Fruit fly (Drosophila melanogaster) whole organism, wandering third instar larva: ENCODE data around the gene CG7600.

Experiments used
- CG32264 ChIP-seq: fragments of 200-800 bp; sonication (Bioruptor generic); optimal IDR thresholded peaks from 2 replicates; lab custom pipeline; 2016; ENCODE audit warnings: missing biosample characterization, missing genetic modification characterization
- CG9705 ChIP-seq: fragments of 200-800 bp; sonication (Bioruptor generic); optimal IDR thresholded peaks from 2 replicates; lab custom pipeline; 2018; ENCODE audit warnings: missing biosample characterization, mild to moderate bottlenecking, missing genetic modification characterization
- CrebA ChIP-seq: fragments of 200-800 bp; sonication (Bioruptor generic); optimal IDR thresholded peaks from 2 replicates; lab custom pipeline; 2016; ENCODE audit warnings: missing biosample characterization, mild to moderate bottlenecking, missing genetic modification characterization, borderline replicate concordance
- Dfd ChIP-seq: fragments of >200 bp; optimal IDR thresholded peaks from 2 replicates; lab custom pipeline; 2017; ENCODE audit warnings: missing biosample characterization, missing genetic modification characterization
- Dif ChIP-seq: fragments of 200-275, 200-300 bp; sonication (Bioruptor generic); optimal IDR thresholded peaks from 2 replicates; lab custom pipeline; 2018; ENCODE audit warnings: missing biosample characterization, missing genetic modification characterization; ENCODE audit not compliant: partially characterized antibody
- HLH106 ChIP-seq: fragments of 200-800 bp; optimal IDR thresholded peaks from 3 replicates; lab custom pipeline; 2019; ENCODE audit warnings: missing biosample characterization, mild to moderate bottlenecking, missing genetic modification characterization, moderate library complexity
- Hnf4 ChIP-seq: fragments of 200-800 bp; sonication (Bioruptor generic); optimal IDR thresholded peaks from 2 replicates; lab custom pipeline; 2016; ENCODE audit warnings: missing biosample characterization, mild to moderate bottlenecking, missing genetic modification characterization
- Hr78 ChIP-seq: fragments of >200 bp; optimal IDR thresholded peaks from 2 replicates; lab custom pipeline; 2017; ENCODE audit warnings: missing biosample characterization, missing genetic modification characterization
- Hr83 ChIP-seq: fragments of 200-300 bp; sonication (Bioruptor generic); optimal IDR thresholded peaks from 2 replicates; lab custom pipeline; 2016; ENCODE audit warnings: missing biosample characterization, mild to moderate bottlenecking, missing genetic modification characterization, moderate library complexity; ENCODE audit not compliant: poor library complexity, severe bottlenecking
- Jra ChIP-seq: sonication (Bioruptor generic); optimal IDR thresholded peaks from 2 replicates; lab custom pipeline; 2016; ENCODE audit warnings: missing biosample characterization, missing genetic modification characterization
- Mio ChIP-seq: sonication (Bioruptor generic); optimal IDR thresholded peaks from 2 replicates; lab custom pipeline; 2016; ENCODE audit warnings: missing biosample characterization, missing genetic modification characterization
- N ChIP-seq: fragments of >200 bp; optimal IDR thresholded peaks from 2 replicates; lab custom pipeline; 2018; ENCODE audit warnings: missing biosample characterization, missing external identifiers, missing genetic modification characterization
- OdsH ChIP-seq: fragments of 200-800 bp; sonication (Bioruptor generic); optimal IDR thresholded peaks from 2 replicates; lab custom pipeline; 2016; ENCODE audit warnings: missing biosample characterization, mild to moderate bottlenecking, missing genetic modification characterization
- Rel ChIP-seq, 2 experiments: fragments of 200-800 bp; sonication (Bioruptor generic) in 1 of 2; optimal IDR thresholded peaks; 2 replicates in 1 of 2; 3 replicates in 1 of 2; lab custom pipeline; 2016 to 2019; ENCODE audit warnings: mild to moderate bottlenecking in 2 of 2, missing biosample characterization in 2 of 2, missing genetic modification characterization in 2 of 2, moderate library complexity in 1 of 2
- Sp1 ChIP-seq: fragments of 200-800 bp; sonication (Bioruptor generic); optimal IDR thresholded peaks from 3 replicates; lab custom pipeline; 2019; ENCODE audit warnings: missing biosample characterization, mild to moderate bottlenecking, missing genetic modification characterization, moderate library complexity
- Vsx2 ChIP-seq: fragments of 200-300, 225-300 bp; sonication (Bioruptor generic); optimal IDR thresholded peaks from 2 replicates; lab custom pipeline; 2018; ENCODE audit warnings: missing biosample characterization, missing genetic modification characterization; ENCODE audit not compliant: partially characterized antibody
- br ChIP-seq: fragments of 200-800 bp; sonication (Bioruptor generic); optimal IDR thresholded peaks from 2 replicates; lab custom pipeline; 2016; ENCODE audit warnings: missing biosample characterization, missing genetic modification characterization
- dl ChIP-seq, 2 experiments: fragments of 175-275, 200-275 bp in 1 of 2; fragments of 200-275 bp in 1 of 2; sonication (Bioruptor generic); optimal IDR thresholded peaks; lab custom pipeline; 2018; ENCODE audit warnings: mild to moderate bottlenecking in 2 of 2, missing biosample characterization in 2 of 2, missing genetic modification characterization in 2 of 2, moderate library complexity in 2 of 2; ENCODE audit not compliant: partially characterized antibody in 2 of 2, insufficient read depth in 1 of 2
- dmrt93B ChIP-seq: fragments of 200-800 bp; sonication (Bioruptor generic); optimal IDR thresholded peaks from 2 replicates; lab custom pipeline; 2018; ENCODE audit warnings: missing biosample characterization, mild to moderate bottlenecking, missing genetic modification characterization
- dsf ChIP-seq: sonication (Bioruptor generic); optimal IDR thresholded peaks from 2 replicates; lab custom pipeline; 2016; ENCODE audit warnings: missing biosample characterization, missing genetic modification characterization, borderline replicate concordance
- ey ChIP-seq: fragments of 200-800 bp; sonication (Bioruptor generic); optimal IDR thresholded peaks from 2 replicates; lab custom pipeline; 2016; ENCODE audit warnings: missing biosample characterization, missing genetic modification characterization
- h ChIP-seq: fragments of 200-800 bp; sonication (Bioruptor generic); optimal IDR thresholded peaks from 3 replicates; lab custom pipeline; 2016; ENCODE audit warnings: missing biosample characterization, mild to moderate bottlenecking, missing genetic modification characterization
- jim ChIP-seq: fragments of 175-275, 200-325 bp; sonication (Bioruptor generic); optimal IDR thresholded peaks from 2 replicates; lab custom pipeline; 2016; ENCODE audit warnings: missing biosample characterization, mild to moderate bottlenecking, missing genetic modification characterization
- pan ChIP-seq: fragments of >200 bp; optimal IDR thresholded peaks from 2 replicates; lab custom pipeline; 2017
- psq ChIP-seq: fragments of 200-800 bp; sonication (Bioruptor generic); optimal IDR thresholded peaks from 3 replicates; lab custom pipeline; 2017; ENCODE audit warnings: missing biosample characterization, mild to moderate bottlenecking, missing genetic modification characterization, moderate library complexity
- rgr ChIP-seq: fragments of 200-800 bp; sonication (Bioruptor generic); optimal IDR thresholded peaks from 3 replicates; lab custom pipeline; 2016; ENCODE audit warnings: missing biosample characterization, mild to moderate bottlenecking, missing genetic modification characterization
- sage ChIP-seq: fragments of 200-800 bp; sonication (Bioruptor generic); optimal IDR thresholded peaks from 2 replicates; lab custom pipeline; 2016; ENCODE audit warnings: missing biosample characterization, mild to moderate bottlenecking, missing genetic modification characterization
- tai ChIP-seq: sonication (Bioruptor generic); optimal IDR thresholded peaks from 2 replicates; lab custom pipeline; 2016; ENCODE audit warnings: missing biosample characterization, missing genetic modification characterization
- usp ChIP-seq: fragments of >200 bp; optimal IDR thresholded peaks from 2 replicates; lab custom pipeline; 2017; ENCODE audit warnings: missing biosample characterization, missing genetic modification characterization
- woc ChIP-seq: sonication (Bioruptor generic); optimal IDR thresholded peaks from 2 replicates; lab custom pipeline; 2016; ENCODE audit warnings: missing biosample characterization, mild to moderate bottlenecking, missing genetic modification characterization

Gene CG7600

DNA sequence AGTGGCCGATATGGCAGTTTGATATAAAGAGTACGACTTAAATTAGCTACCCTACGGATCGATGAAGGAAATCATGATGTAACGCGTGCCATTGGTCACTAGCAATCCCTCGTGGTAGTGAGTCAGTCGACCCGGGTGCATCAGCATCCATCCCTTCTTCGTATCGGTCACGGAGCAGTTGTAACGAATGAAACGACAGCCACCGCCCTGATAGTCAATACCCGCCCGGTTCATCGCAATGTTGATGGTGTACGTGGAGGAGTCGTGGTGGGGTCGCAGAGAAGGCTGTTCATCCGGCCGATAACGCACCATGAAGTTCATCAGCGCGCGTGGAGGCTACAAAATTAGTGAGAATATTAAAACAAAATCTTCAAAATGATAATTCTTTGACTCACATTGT lies 12.2 kb upstream of the CG7600 start:
- TF ChIP-seq h (no peak), CG9705 (GFP tag; lab: Kevin White, UChicago) (no peak), usp (GFP tag; lab: Kevin White, UChicago) (no peak), psq (GFP tag; lab: Kevin White, UChicago) (no peak), Hnf4 (GFP tag; lab: Kevin White, UChicago) (no peak), rgr (GFP tag; lab: Kevin White, UChicago) (no peak), dsf (GFP tag; lab: Kevin White, UChicago) (no peak), HLH106 (tag; lab: Kevin White, UChicago) (no peak), ey (GFP tag; lab: Kevin White, UChicago) (no peak), Vsx2 (no peak), CG32264 (GFP tag; lab: Kevin White, UChicago) (no peak), dl (GFP tag; optimal IDR thresholded peaks at IDR 0.05; lab: Kevin White, UChicago; ENCODE audit: insufficient read depth in 1 of 2, partially characterized antibody in 2 of 2) (no peak), Rel (GFP tag; optimal IDR thresholded peaks at IDR 0.05; lab: Kevin White, UChicago) (no peak), Rel (tag; optimal IDR thresholded peaks at IDR 0.05; lab: Kevin White, UChicago) (no peak), Jra (GFP tag; lab: Kevin White, UChicago) (no peak), woc (GFP tag; lab: Kevin White, UChicago) (no peak), Dif (GFP tag; lab: Kevin White, UChicago) (no peak), Sp1 (GFP tag; lab: Kevin White, UChicago) (no peak)

dm6 chr3L:11199320-11199719 lies 11.3 kb upstream of the CG7600 start, which contains the start of gene CG7607:
Gene CG7607, plus strand, starts transcription at chr3L:11199620.
- no peak for TF ChIP-seq rgr (GFP tag; lab: Kevin White, UChicago)
- TF ChIP-seq CrebA (GFP tag; lab: Kevin White, UChicago) = no peak
- TF ChIP-seq sage (GFP tag; lab: Kevin White, UChicago) = no peak
- TF ChIP-seq Dif (GFP tag; lab: Kevin White, UChicago) = no peak
- TF ChIP-seq Hr83 (GFP tag; lab: Kevin White, UChicago) = no peak

DNA sequence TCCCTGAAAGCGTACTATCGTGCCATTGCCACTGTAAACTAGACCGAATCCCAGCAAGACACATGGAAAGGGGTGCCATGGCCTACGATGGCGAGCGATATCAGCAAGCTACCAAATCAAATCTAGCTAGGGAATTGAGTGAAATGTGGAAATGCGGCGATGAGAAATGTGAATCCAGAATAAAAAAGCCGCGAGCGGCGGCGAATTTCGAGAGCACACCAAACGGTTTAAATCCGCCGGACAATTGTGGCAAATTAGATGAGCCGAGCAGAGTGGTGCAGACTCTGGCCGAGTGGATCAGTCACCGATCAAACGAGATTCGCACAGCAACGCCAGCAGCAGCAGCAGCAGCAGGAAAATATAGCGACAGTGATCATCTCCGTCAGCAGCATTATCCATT lies 9.5 kb upstream of the CG7600 start, which contains the start of gene nkt:
TSS of gene nkt (plus strand) at position 301 of the 400 bp plus-strand sequence.
- TF ChIP-seq rgr (GFP tag; lab: Kevin White, UChicago) = no peak
- no peak for TF ChIP-seq jim (GFP tag; lab: Kevin White, UChicago)
- no peak for TF ChIP-seq Vsx2
- TF ChIP-seq Dfd (GFP tag; lab: Kevin White, UChicago) = no peak

- no peak for TF ChIP-seq CG9705 (GFP tag; lab: Kevin White, UChicago)
- no peak for TF ChIP-seq ey (GFP tag; lab: Kevin White, UChicago)
- no peak for TF ChIP-seq N (GFP tag; lab: Kevin White, UChicago)
- no peak for TF ChIP-seq Jra (GFP tag; lab: Kevin White, UChicago)
- no peak for TF ChIP-seq Vsx2
- TF ChIP-seq HLH106 (tag; lab: Kevin White, UChicago) = no peak
- no peak for TF ChIP-seq CG32264 (GFP tag; lab: Kevin White, UChicago)
- no peak for TF ChIP-seq br (GFP tag; lab: Kevin White, UChicago)
- no peak for TF ChIP-seq dmrt93B (GFP tag; lab: Kevin White, UChicago)
- no peak for TF ChIP-seq dsf (GFP tag; lab: Kevin White, UChicago)
Observed at dm6 chr3L:11203820-11204449, 6.7 kb upstream of the CG7600 start.

DNA sequence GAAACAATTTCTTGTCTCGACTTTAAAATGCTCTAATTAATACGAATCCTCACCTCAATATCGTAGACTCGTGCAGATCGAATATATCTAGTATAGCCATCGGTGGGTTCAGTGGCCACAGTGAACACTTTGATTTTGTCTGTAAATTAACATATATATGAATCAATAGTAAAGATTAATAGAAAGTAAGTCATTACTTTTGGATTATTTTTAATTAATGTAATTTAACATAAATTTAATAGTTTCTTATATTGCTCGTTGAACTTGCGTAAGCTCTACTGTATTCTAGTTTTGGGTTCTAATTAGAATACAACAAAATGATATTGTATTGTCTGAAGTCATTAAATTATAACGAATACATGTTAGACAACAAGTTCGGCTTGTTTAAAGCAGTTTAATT lies 5.7 kb upstream of the CG7600 start:
- TF ChIP-seq Dfd (GFP tag; lab: Kevin White, UChicago) = no peak
- no peak for TF ChIP-seq psq (GFP tag; lab: Kevin White, UChicago)
- TF ChIP-seq CG32264 (GFP tag; lab: Kevin White, UChicago) = no peak
- TF ChIP-seq Hr78 (GFP tag; lab: Kevin White, UChicago) = no peak
- TF ChIP-seq Dif (GFP tag; lab: Kevin White, UChicago) = no peak
- TF ChIP-seq br (GFP tag; lab: Kevin White, UChicago) = no peak
- no peak for TF ChIP-seq Mio
- no peak for TF ChIP-seq pan
- TF ChIP-seq ey (GFP tag; lab: Kevin White, UChicago) = no peak
- no peak for TF ChIP-seq tai (GFP tag; lab: Kevin White, UChicago)
- TF ChIP-seq Vsx2 = no peak
- no peak for TF ChIP-seq OdsH (GFP tag; lab: Kevin White, UChicago)
- TF ChIP-seq Sp1 (GFP tag; lab: Kevin White, UChicago) = no peak
- TF ChIP-seq, all 38 proteins: peak for 0
